Fruit fly (Drosophila melanogaster): ENCODE results near the gene Pp2A-29B.

Pp2A-29B gene

dm6 chr2L:8381508-8382036 is 15.7 kb downstream of the Pp2A-29B start, which contains the start of gene AlaRS:
Gene AlaRS (minus strand): TSS chr2L:8381764.
- peak; percentile 70 for TF ChIP-seq noc (tag; optimal IDR thresholded peaks at IDR 0.05)

dm6 chr2L:8382646-8383045 is 16.8 kb downstream of the Pp2A-29B start, which contains the start of the genes CG13392 and Rcd4:
Gene CG13392 (minus strand): TSS chr2L:8382807.
Gene Rcd4 (plus strand): TSS chr2L:8382861.
- TF ChIP-seq noc (tag; optimal IDR thresholded peaks at IDR 0.05) = peak; percentile 69

DNA sequence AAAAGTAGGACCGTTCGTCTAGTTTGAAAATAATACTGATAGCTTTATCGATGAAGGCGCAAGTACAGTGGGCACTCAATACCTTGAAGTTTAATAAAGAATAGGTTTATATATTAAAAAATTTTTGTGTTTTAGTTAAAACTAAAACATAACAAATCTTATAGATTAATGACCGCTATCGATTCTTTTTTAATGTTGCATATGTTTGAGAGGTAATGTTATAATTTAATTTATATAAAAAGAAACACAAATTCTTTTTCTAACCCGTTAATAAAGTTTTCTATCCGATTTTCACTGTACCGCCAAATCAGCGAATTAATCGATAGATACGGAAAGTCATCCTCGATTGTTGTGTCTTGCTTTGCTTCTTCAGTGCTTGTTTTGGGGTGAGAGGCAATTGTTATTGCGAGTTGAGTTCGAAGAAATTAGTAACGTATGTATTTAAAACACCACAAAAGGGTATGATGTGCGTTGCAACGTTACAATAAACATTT is 18.3 kb downstream of the Pp2A-29B start, which contains the start of the genes Dad1 and CG13384:
Gene Dad1 (minus strand): TSS at position 30 of the 494 bp plus-strand sequence.
Gene CG13384 (plus strand): TSS at position 348 of the 494 bp plus-strand sequence.
- TF ChIP-seq noc (tag; optimal IDR thresholded peaks at IDR 0.05) = peak; percentile 97

- TF ChIP-seq noc (tag; optimal IDR thresholded peaks at IDR 0.05) = no peak
Observed at dm6 chr2L:8384985-8385519, 19.2 kb downstream of the Pp2A-29B start.

- TF ChIP-seq noc (tag; optimal IDR thresholded peaks at IDR 0.05) = no peak
Observed at dm6 chr2L:8385849-8386248, 20.0 kb downstream of the Pp2A-29B start.

dm6 chr2L:8389231-8389630 is 23.4 kb downstream of the Pp2A-29B start, which contains the start of gene CG42819:
Gene CG42819 (minus strand): TSS chr2L:8389331.
- no peak for TF ChIP-seq noc (tag; optimal IDR thresholded peaks at IDR 0.05)

dm6 chr2L:8392298-8392697 is 26.5 kb downstream of the Pp2A-29B start, which contains the start of gene CG42820:
Gene CG42820 (minus strand): TSS chr2L:8392398.
- TF ChIP-seq noc (tag; optimal IDR thresholded peaks at IDR 0.05) = no peak

DNA sequence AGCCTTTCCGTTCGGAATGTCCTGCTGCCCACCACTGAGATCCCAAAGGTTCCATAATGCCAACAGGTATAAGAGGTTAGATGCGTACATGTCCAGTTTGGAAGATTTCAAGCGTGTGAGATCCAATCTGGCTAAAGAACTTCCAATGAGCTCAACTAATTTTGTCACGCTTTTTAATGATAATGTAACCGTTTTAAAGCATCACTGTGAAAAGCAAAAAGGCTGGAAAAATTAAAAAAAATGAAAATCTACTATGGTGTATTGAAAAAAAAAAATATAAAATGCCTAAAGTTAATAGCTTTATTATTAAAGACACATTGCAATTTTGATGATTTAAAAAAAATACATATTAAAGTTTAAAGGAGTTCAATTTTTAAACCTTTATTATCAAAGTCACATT is 27.3 kb downstream of the Pp2A-29B start, which contains the start of gene Acp29AB:
Gene Acp29AB (minus strand): TSS at position 101 of the 400 bp plus-strand sequence.
- no peak for TF ChIP-seq noc (tag; optimal IDR thresholded peaks at IDR 0.05)

dm6 chr2L:8394180-8394579 is 28.3 kb downstream of the Pp2A-29B start, which contains the start of gene lectin-29Ca:
Gene lectin-29Ca (minus strand): TSS chr2L:8394280.
- TF ChIP-seq noc (tag; optimal IDR thresholded peaks at IDR 0.05) = no peak

DNA sequence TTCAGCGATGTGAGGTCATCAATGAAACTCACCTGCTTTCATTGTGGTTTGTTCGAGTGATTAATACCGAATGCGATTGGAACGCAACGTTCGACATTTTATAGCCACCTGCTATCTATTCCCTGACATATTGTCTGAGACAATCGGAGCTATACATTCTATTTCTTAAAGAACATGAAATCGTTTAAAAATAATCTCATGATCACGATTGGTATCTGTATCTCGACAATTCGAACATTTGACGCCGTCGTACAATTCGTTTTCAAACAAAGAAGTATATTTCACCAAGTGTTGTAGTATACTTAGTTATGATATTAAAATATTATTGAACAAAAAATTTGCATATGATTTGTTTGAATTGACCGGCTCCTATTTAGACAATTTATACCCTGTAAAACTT is 29.0 kb downstream of the Pp2A-29B start, which contains the start of gene Peritrophin-15b:
Gene Peritrophin-15b (minus strand): TSS at position 101 of the 400 bp plus-strand sequence.
- no peak for TF ChIP-seq noc (tag; optimal IDR thresholded peaks at IDR 0.05)

- TF ChIP-seq noc (tag; optimal IDR thresholded peaks at IDR 0.05) = no peak
Observed at dm6 chr2L:8395996-8396699, 30.3 kb downstream of the Pp2A-29B start, which contains the start of the genes Peritrophin-15a and CG13385. Gene Peritrophin-15a (minus strand): TSS chr2L:8396096. Gene CG13385 (plus strand): TSS chr2L:8396649.

dm6 chr2L:8398721-8399120 is 32.9 kb downstream of the Pp2A-29B start, which contains the start of gene CG13386:
Gene CG13386 (plus strand): TSS chr2L:8399021.
- no peak for TF ChIP-seq noc (tag; optimal IDR thresholded peaks at IDR 0.05)

dm6 chr2L:8399863-8400598 is 34.2 kb downstream of the Pp2A-29B start, which contains the start of gene CG31898:
Gene CG31898 (plus strand): TSS chr2L:8400421.
- TF ChIP-seq noc (tag; optimal IDR thresholded peaks at IDR 0.05) = no peak

dm6 chr2L:8402928-8403285 is 37.1 kb downstream of the Pp2A-29B start, which contains the start of gene fy:
Gene fy (minus strand): TSS chr2L:8403280.
- no peak for TF ChIP-seq noc (tag; optimal IDR thresholded peaks at IDR 0.05)

Measured in whole organism, larva.